Worm (Caenorhabditis elegans) whole organism, L4/young adult: Measurements from ENCODE around the gene C35D6.3.
"Not testable (repeated sequence)": the region's sequence is repeated elsewhere in the genome, so short reads cannot be mapped to it uniquely, and the experiment has no call there.

Experiments used
- W03F9.2 ChIP-seq: fragments of 150-350 bp; optimal IDR thresholded peaks from 2 replicates; lab custom pipeline; 2014; ENCODE audit warnings: missing biosample characterization, missing genetic modification characterization
- dao-5 ChIP-seq: sonication (generic microtip); optimal IDR thresholded peaks from 2 replicates; lab custom pipeline; 2016; ENCODE audit warnings: missing genotype, missing genetic modification characterization, moderate library complexity, missing compliant biosample characterization
- him-1 ChIP-seq: sonication (generic microtip); optimal IDR thresholded peaks from 2 replicates; lab custom pipeline; 2016; ENCODE audit warnings: missing genotype, missing genetic modification reagents, missing genetic modification characterization, missing compliant biosample characterization

C35D6.3 gene

ce11 chrIV:16346514-16346913, at the start of gene C35D6.3:
Gene C35D6.3, plus strand, starts transcription at chrIV:16346814.
- no peak for TF ChIP-seq W03F9.2 (tag; lab: Kevin White, UChicago)
- TF ChIP-seq him-1: no peak
- TF ChIP-seq dao-5 (tag; lab: Kevin White, UChicago): no peak

- TF ChIP-seq W03F9.2 (tag; lab: Kevin White, UChicago): no peak
- TF ChIP-seq him-1: no peak
- no peak for TF ChIP-seq dao-5 (tag; lab: Kevin White, UChicago)
Observed at ce11 chrIV:16298851-16299250, 47.8 kb upstream of the C35D6.3 start, which contains the start of gene srz-72. Gene srz-72, plus strand, starts transcription at chrIV:16299151.

- TF ChIP-seq W03F9.2 (tag; lab: Kevin White, UChicago) (no peak), dao-5 (tag; lab: Kevin White, UChicago) (no peak), him-1 (no peak)
Observed at ce11 chrIV:16306918-16307317, 39.7 kb upstream of the C35D6.3 start.

- not testable (repeated sequence) for TF ChIP-seq him-1; dao-5 (tag; lab: Kevin White, UChicago); W03F9.2 (tag; lab: Kevin White, UChicago)
Observed at ce11 chrIV:16307925-16308324, 38.7 kb upstream of the C35D6.3 start, which contains the start of gene rac-2. Gene rac-2, plus strand, starts transcription at chrIV:16308225.

- TF ChIP-seq him-1 (no peak), dao-5 (tag; lab: Kevin White, UChicago) (no peak), W03F9.2 (tag; lab: Kevin White, UChicago) (no peak)
Observed at ce11 chrIV:16310103-16310502, 36.5 kb upstream of the C35D6.3 start.

- TF ChIP-seq him-1 (no peak), dao-5 (tag; lab: Kevin White, UChicago) (no peak), W03F9.2 (tag; lab: Kevin White, UChicago) (no peak)
Observed at ce11 chrIV:16320410-16320809, 26.2 kb upstream of the C35D6.3 start, which contains the start of gene K03D3.5. Gene K03D3.5, minus strand, starts transcription at chrIV:16320510.

- TF ChIP-seq him-1: no peak
- no peak for TF ChIP-seq W03F9.2 (tag; lab: Kevin White, UChicago)
- no peak for TF ChIP-seq dao-5 (tag; lab: Kevin White, UChicago)
Observed at ce11 chrIV:16320866-16321265, 25.7 kb upstream of the C35D6.3 start, which contains the start of gene srz-61. Gene srz-61, plus strand, starts transcription at chrIV:16321166.

ce11 chrIV:16323373-16323772, 23.2 kb upstream of the C35D6.3 start, which contains the start of gene srz-104:
Gene srz-104, plus strand, starts transcription at chrIV:16323673.
- TF ChIP-seq him-1 (no peak), dao-5 (tag; lab: Kevin White, UChicago) (no peak), W03F9.2 (tag; lab: Kevin White, UChicago) (no peak)

- TF ChIP-seq him-1 (no peak), W03F9.2 (tag; lab: Kevin White, UChicago) (no peak), dao-5 (tag; lab: Kevin White, UChicago) (no peak)
Observed at ce11 chrIV:16324589-16324988, 22.0 kb upstream of the C35D6.3 start, which contains the start of gene srz-105. Gene srz-105, plus strand, starts transcription at chrIV:16324889.

ce11 chrIV:16328519-16328918, 18.1 kb upstream of the C35D6.3 start, which contains the start of gene K03D3.2:
Gene K03D3.2, minus strand, starts transcription at chrIV:16328619.
- no peak for TF ChIP-seq dao-5 (tag; lab: Kevin White, UChicago)
- TF ChIP-seq him-1: no peak

- TF ChIP-seq him-1: no peak
- TF ChIP-seq dao-5 (tag; lab: Kevin White, UChicago): no peak
- TF ChIP-seq W03F9.2 (tag; lab: Kevin White, UChicago): no peak
Observed at ce11 chrIV:16329159-16329558, 17.5 kb upstream of the C35D6.3 start, which contains the start of gene srz-74. Gene srz-74, plus strand, starts transcription at chrIV:16329459.

ce11 chrIV:16330508-16330907, 16.1 kb upstream of the C35D6.3 start:
- TF ChIP-seq dao-5 (tag; lab: Kevin White, UChicago): no peak
- TF ChIP-seq him-1: no peak
- TF ChIP-seq W03F9.2 (tag; lab: Kevin White, UChicago): no peak

- TF ChIP-seq him-1 (no peak), dao-5 (tag; lab: Kevin White, UChicago) (no peak), W03F9.2 (tag; lab: Kevin White, UChicago) (no peak)
Observed at ce11 chrIV:16332585-16332984, 14.0 kb upstream of the C35D6.3 start, which contains the start of gene srz-71. Gene srz-71, plus strand, starts transcription at chrIV:16332885.

- TF ChIP-seq dao-5 (tag; lab: Kevin White, UChicago): no peak
- TF ChIP-seq him-1: no peak
- no peak for TF ChIP-seq W03F9.2 (tag; lab: Kevin White, UChicago)
Observed at ce11 chrIV:16333121-16333520, 13.5 kb upstream of the C35D6.3 start.

ce11 chrIV:16335037-16335436, 11.6 kb upstream of the C35D6.3 start, which contains the start of gene srz-38:
Gene srz-38, plus strand, starts transcription at chrIV:16335337.
- TF ChIP-seq W03F9.2 (tag; lab: Kevin White, UChicago) (no peak), him-1 (no peak), dao-5 (tag; lab: Kevin White, UChicago) (no peak)
